Worm (Caenorhabditis elegans) whole organism, L3 larva: ENCODE results near the gene hlh-28.

Experiments used
- R02D3.7 ChIP-seq: fragments of 150-350 bp; optimal IDR thresholded peaks from 2 replicates; lab custom pipeline; 2014; ENCODE audit warnings: missing biosample characterization, missing genetic modification characterization
- aly-2 ChIP-seq: fragments of 150-350 bp; optimal IDR thresholded peaks from 2 replicates; lab custom pipeline; 2014; ENCODE audit warnings: missing biosample characterization, missing genetic modification characterization
- ama-1 ChIP-seq: fragments of 150-350 bp; optimal IDR thresholded peaks from 2 replicates; lab custom pipeline; 2018
- elt-3 ChIP-seq, 3 experiments: fragments of 150-350 bp in 1 of 3; sonication (generic microtip) in 2 of 3; optimal IDR thresholded peaks; 2 replicates in 2 of 3; 4 replicates in 1 of 3; lab custom pipeline; 2014 to 2017; ENCODE audit warnings: missing biosample characterization in 3 of 3, missing genetic modification characterization in 3 of 3
- lin-15B ChIP-seq: fragments of 150-350 bp; optimal IDR thresholded peaks from 2 replicates; lab custom pipeline; 2014; ENCODE audit warnings: missing biosample characterization, missing genetic modification characterization
- nhr-237 ChIP-seq: fragments of 150-350 bp; optimal IDR thresholded peaks from 2 replicates; lab custom pipeline; 2014; ENCODE audit warnings: missing biosample characterization, missing genetic modification characterization
- nhr-67 ChIP-seq: fragments of 150-350 bp; optimal IDR thresholded peaks from 2 replicates; lab custom pipeline; 2014; ENCODE audit warnings: missing biosample characterization, missing genetic modification characterization
- nhr-76 ChIP-seq: fragments of 150-350 bp; sonication (generic microtip); optimal IDR thresholded peaks from 5 replicates; lab custom pipeline; 2014; ENCODE audit warnings: missing biosample characterization, missing genetic modification characterization
- nhr-77 ChIP-seq: fragments of 150-350 bp; optimal IDR thresholded peaks from 2 replicates; lab custom pipeline; 2014; ENCODE audit warnings: missing biosample characterization, missing genetic modification characterization
- unc-39 ChIP-seq: sonication (generic microtip); optimal IDR thresholded peaks from 4 replicates; lab custom pipeline; 2017; ENCODE audit warnings: missing biosample characterization, missing genetic modification characterization
- zag-1 ChIP-seq: fragments of 150-350 bp; optimal IDR thresholded peaks from 2 replicates; lab custom pipeline; 2014; ENCODE audit warnings: missing biosample characterization, missing genetic modification characterization
- ztf-4 ChIP-seq: fragments of 150-350 bp; optimal IDR thresholded peaks from 2 replicates; lab custom pipeline; 2014; ENCODE audit warnings: missing biosample characterization, missing genetic modification characterization

- TF ChIP-seq zag-1, result no peak
- no peak for TF ChIP-seq lin-15B (tag; lab: Kevin White, UChicago)
- no peak for TF ChIP-seq unc-39 (tag; lab: Kevin White, UChicago)
- TF ChIP-seq elt-3 (tag; optimal IDR thresholded peaks at IDR 0.05; lab: Kevin White, UChicago), result no peak
- no peak for TF ChIP-seq nhr-77 (tag; lab: Kevin White, UChicago)
- no peak for TF ChIP-seq nhr-76 (tag; lab: Kevin White, UChicago)
- TF ChIP-seq R02D3.7, result no peak
- TF ChIP-seq ama-1 (lab: Kevin White, UChicago), result no peak
- no peak for TF ChIP-seq aly-2
- TF ChIP-seq ztf-4, result no peak
- no peak for TF ChIP-seq nhr-67 (tag; lab: Kevin White, UChicago)
- TF ChIP-seq nhr-237 (tag; lab: Kevin White, UChicago), result no peak
Measured at ce11 chrX:17519476-17519875, 31.4 kb upstream of the hlh-28 start.
